Worm (Caenorhabditis elegans) whole organism, L4 larva: ENCODE data around the gene col-75.

Source experiments
- Y5F2A.4 ChIP-seq: fragments of 200-800 bp; sonication (Bioruptor generic); optimal IDR thresholded peaks from 2 replicates; lab custom pipeline; 2018; ENCODE audit warnings: mild to moderate bottlenecking, missing genetic modification characterization, missing compliant biosample characterization
- ceh-20 ChIP-seq: fragments of 200-800 bp; sonication (Bioruptor generic); IDR thresholded peaks from 2 replicates; pipeline ENCODE4 v1.3.6; 2022; ENCODE audit warnings: missing genetic modification reagents, missing genetic modification characterization, missing compliant biosample characterization
- ctbp-1 ChIP-seq: fragments of 200-800 bp; sonication (Bioruptor generic); IDR thresholded peaks from 2 replicates; pipeline ENCODE4 v1.3.6; 2022; ENCODE audit warnings: missing genetic modification reagents, missing genetic modification characterization, missing compliant biosample characterization
- daf-16 ChIP-seq, 3 experiments: sonication (generic microtip); optimal IDR thresholded peaks; 2 replicates each; lab custom pipeline; 2016 to 2017; ENCODE audit warnings: missing genetic modification characterization in 3 of 3, missing genetic modification reagents in 3 of 3, mild to moderate bottlenecking in 2 of 3, missing compliant biosample characterization in 2 of 3, missing biosample characterization in 1 of 3, moderate library complexity in 1 of 3
- daf-19 ChIP-seq: fragments of 200-800 bp; sonication (Bioruptor generic); conservative IDR thresholded peaks from 2 replicates; pipeline ENCODE4 v1.3.6; 2022; ENCODE audit warnings: missing genetic modification characterization, missing compliant biosample characterization
- hlh-11 ChIP-seq: fragments of 200-800 bp; sonication (Bioruptor generic); optimal IDR thresholded peaks from 2 replicates; lab custom pipeline; 2018; ENCODE audit warnings: mild to moderate bottlenecking, missing genetic modification characterization, missing compliant biosample characterization
- lin-13 ChIP-seq: fragments of 150-350 bp; optimal IDR thresholded peaks from 2 replicates; lab custom pipeline; 2014; ENCODE audit warnings: missing biosample characterization, missing genetic modification reagents, missing genetic modification characterization
- lsy-2 ChIP-seq, 2 experiments: fragments of 150-350 bp in 1 of 2; sonication (generic microtip) in 1 of 2; optimal IDR thresholded peaks; 2 replicates each; lab custom pipeline; 2014 to 2017; ENCODE audit warnings: missing biosample characterization in 2 of 2, missing genetic modification characterization in 2 of 2
- nhr-10 ChIP-seq: fragments of 150-350 bp; optimal IDR thresholded peaks from 2 replicates; lab custom pipeline; 2014; ENCODE audit warnings: missing biosample characterization, missing genetic modification characterization
- snpc-4 ChIP-seq: fragments of 150-350 bp; optimal IDR thresholded peaks from 2 replicates; lab custom pipeline; 2014; ENCODE audit warnings: missing biosample characterization, missing genetic modification characterization
- spr-1 ChIP-seq: sonication (generic microtip); optimal IDR thresholded peaks from 2 replicates; lab custom pipeline; 2016; ENCODE audit warnings: mild to moderate bottlenecking, missing genetic modification characterization, missing compliant biosample characterization

DNA sequence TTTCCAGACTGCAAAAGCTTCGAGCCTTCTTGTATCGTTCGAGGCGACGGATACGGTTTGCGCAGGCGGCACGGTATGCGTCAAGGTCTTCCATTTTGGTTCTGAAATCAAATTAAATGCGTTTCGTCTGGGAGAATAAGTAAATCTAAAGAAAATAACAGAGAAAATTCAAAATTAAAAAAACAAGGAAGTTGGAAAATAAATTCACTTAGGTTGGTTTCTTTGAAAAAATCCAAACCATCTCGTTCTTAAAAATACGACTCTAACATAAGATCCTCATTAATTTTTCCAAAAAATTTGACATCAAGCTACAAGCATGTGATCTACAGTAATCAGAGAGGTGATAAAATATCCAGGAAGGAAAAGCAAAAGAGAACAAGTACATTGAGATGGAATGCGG, 15.9 kb upstream of the col-75 start, which contains the start of gene T25D10.4:
- TF ChIP-seq spr-1 (tag; lab: Kevin White, UChicago) (no peak), hlh-11 (tag; lab: Kevin White, UChicago) (no peak), snpc-4 (tag; lab: Kevin White, UChicago) (no peak), lin-13 (GFP tag; lab: Kevin White, UChicago) (no peak), nhr-10 (tag; lab: Kevin White, UChicago) (no peak), daf-16 (GFP tag; optimal IDR thresholded peaks at IDR 0.05; lab: Kevin White, UChicago) (no peak), daf-16 (tag; optimal IDR thresholded peaks at IDR 0.05; lab: Kevin White, UChicago) (no peak), Y5F2A.4 (GFP tag; lab: Kevin White, UChicago) (no peak), ceh-20 (no peak), daf-19 (GFP tag; lab: Robert Waterston, UW) (no peak), lsy-2 (tag; optimal IDR thresholded peaks at IDR 0.05; lab: Kevin White, UChicago) (no peak), ctbp-1 (GFP tag; lab: Robert Waterston, UW) (no peak)
